Fruit fly (Drosophila melanogaster) whole organism, wandering third instar larva: Measurements from ENCODE around the gene Ac13E.

ENCODE experiments used
- CG9705 ChIP-seq: fragments of 200-800 bp; sonication (Bioruptor generic); optimal IDR thresholded peaks from 2 replicates; lab custom pipeline; 2018; ENCODE audit warnings: missing biosample characterization, mild to moderate bottlenecking, missing genetic modification characterization
- br ChIP-seq: fragments of 200-800 bp; sonication (Bioruptor generic); optimal IDR thresholded peaks from 2 replicates; lab custom pipeline; 2016; ENCODE audit warnings: missing biosample characterization, missing genetic modification characterization
- pan ChIP-seq: fragments of >200 bp; optimal IDR thresholded peaks from 2 replicates; lab custom pipeline; 2017
- tai ChIP-seq: sonication (Bioruptor generic); optimal IDR thresholded peaks from 2 replicates; lab custom pipeline; 2016; ENCODE audit warnings: missing biosample characterization, missing genetic modification characterization

dm6 chrX:15497440-15498271, 56.4 kb downstream of the Ac13E start:
- TF ChIP-seq tai (GFP tag; lab: Kevin White, UChicago) (no peak), pan (lab: Kevin White, UChicago) (no peak), CG9705 (GFP tag; lab: Kevin White, UChicago) (no peak), br (GFP tag; lab: Kevin White, UChicago) (no peak)
